Fruit fly (Drosophila melanogaster) whole organism: ENCODE results near the gene Lcp65Ab2.

ENCODE experiments used
- Dll ChIP-seq: fragments of >200 bp; optimal IDR thresholded peaks from 2 replicates; lab custom pipeline; 2017
- pan ChIP-seq: fragments of >200 bp; optimal IDR thresholded peaks from 2 replicates; lab custom pipeline; 2017
- psq ChIP-seq: fragments of >200 bp; optimal IDR thresholded peaks from 2 replicates; lab custom pipeline; 2017
- usp ChIP-seq: fragments of >200 bp; optimal IDR thresholded peaks from 2 replicates; lab custom pipeline; 2017; ENCODE audit warnings: missing biosample characterization, missing genetic modification characterization, mixed read lengths

DNA sequence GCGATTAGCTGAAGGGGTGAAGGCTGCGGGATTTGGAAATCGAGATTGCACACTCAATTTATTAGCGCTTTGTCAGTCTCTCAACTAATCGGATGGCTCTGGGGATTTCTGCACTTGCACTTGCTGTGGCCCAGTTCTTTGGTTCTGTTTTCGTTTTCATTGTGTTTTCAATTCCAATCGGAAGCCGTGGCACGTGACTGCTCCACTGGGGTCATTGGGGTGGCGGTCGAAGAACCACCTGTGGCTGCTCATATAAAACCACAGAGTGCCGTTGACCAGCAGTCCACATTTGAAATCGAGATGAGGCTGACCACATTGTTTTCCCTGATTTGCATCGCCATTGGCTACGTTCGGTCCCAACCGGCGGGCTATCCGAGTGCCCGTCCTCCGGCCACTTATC, 14.0 kb downstream of the Lcp65Ab2 start, which contains the start of gene Cpr65Az:
- TF ChIP-seq pan (lab: Kevin White, UChicago) = no peak
- no peak for TF ChIP-seq usp (GFP tag; lab: Kevin White, UChicago)
- no peak for TF ChIP-seq Dll (lab: Kevin White, UChicago)
- no peak for TF ChIP-seq psq (lab: Kevin White, UChicago)
